Fruit fly (Drosophila melanogaster): ENCODE data around the gene onecut.

onecut gene

dm6 chr4:646414-647016, 39.1 kb upstream of the onecut start, which contains the start of gene Ekar (continued):
- TF ChIP-seq wek (GFP tag; optimal IDR thresholded peaks at IDR 0.05) (peak; percentile 32), CG6689 (GFP tag; IDR thresholded peaks at IDR 0.05) (no peak), bbx (GFP tag; IDR thresholded peaks at IDR 0.05; ENCODE audit: partially characterized antibody) (no peak), CG1792 (GFP tag; optimal IDR thresholded peaks at IDR 0.05) (no peak), stwl (tag; optimal IDR thresholded peaks at IDR 0.05) (peak; percentile 3), Gug (GFP tag; IDR thresholded peaks at IDR 0.05) (no peak), Fer1 (GFP tag; optimal IDR thresholded peaks at IDR 0.05) (no peak), tx (GFP tag; optimal IDR thresholded peaks at IDR 0.05) (no peak), tin (GFP tag; optimal IDR thresholded peaks at IDR 0.05) (no peak), CG18476 (GFP tag; optimal IDR thresholded peaks at IDR 0.05) (no peak), unpg (GFP tag; optimal IDR thresholded peaks at IDR 0.05) (no peak), CG17328 (GFP tag; IDR thresholded peaks at IDR 0.05) (no peak), sens (GFP tag) (no peak), dysf (GFP tag; IDR thresholded peaks at IDR 0.05) (no peak), ken (GFP tag; IDR thresholded peaks at IDR 0.05) (no peak), Bteb2 (GFP tag; optimal IDR thresholded peaks at IDR 0.05) (no peak), E2f2 (GFP tag; IDR thresholded peaks at IDR 0.05) (0 out of 2 replicates have a peak, but pooled peaks have one; percentile 13), CG2199 (GFP tag; IDR thresholded peaks at IDR 0.05) (peak; percentile 90), CG18599 (GFP tag; optimal IDR thresholded peaks at IDR 0.05) (no peak), CG14710 (tag; optimal IDR thresholded peaks at IDR 0.05) (no peak), CG16815 (GFP tag; optimal IDR thresholded peaks at IDR 0.05) (no peak), kni (GFP tag; optimal IDR thresholded peaks at IDR 0.05) (no peak), CG31441 (GFP tag; IDR thresholded peaks at IDR 0.05) (no peak), CG17612 (GFP tag; IDR thresholded peaks at IDR 0.05) (no peak)

- TF ChIP-seq sens-2 (GFP tag; IDR thresholded peaks at IDR 0.05) (no peak), CG2199 (GFP tag; IDR thresholded peaks at IDR 0.05) (0 out of 3 replicates have a peak, but pooled peaks have one; percentile 34)
These were observed 21.9 kb upstream of the onecut start, which contains the start of gene Gat for dm6 chr4:629391-629790. TSS of gene Gat (plus strand) at chr4:629691.

dm6 chr4:625898-626644, 18.6 kb upstream of the onecut start, which contains the start of gene mav:
TSS of gene mav (minus strand) at chr4:626031.
- TF ChIP-seq Ssrp (tag; optimal IDR thresholded peaks at IDR 0.05) (no peak), CG33557 (GFP tag; optimal IDR thresholded peaks at IDR 0.05) (peak; percentile 41), CG11723 (GFP tag; optimal IDR thresholded peaks at IDR 0.05) (peak; percentile 56), CG8290 (GFP tag; optimal IDR thresholded peaks at IDR 0.05) (no peak), CG8290 (tag; optimal IDR thresholded peaks at IDR 0.05) (peak in 1 of 2 experiments; percentile 62), zen (tag; optimal IDR thresholded peaks at IDR 0.05) (peak; percentile 46), CG3065 (GFP tag; optimal IDR thresholded peaks at IDR 0.05) (peak; percentile 70), Pdp1 (GFP tag; optimal IDR thresholded peaks at IDR 0.05) (peak in 1 of 2 experiments; percentile 90), pros (GFP tag; optimal IDR thresholded peaks at IDR 0.05) (peak; percentile 74), CG34376 (GFP tag; optimal IDR thresholded peaks at IDR 0.05) (peak; percentile 33), CG17359 (tag; optimal IDR thresholded peaks at IDR 0.05) (peak; percentile 0), odd (GFP tag; optimal IDR thresholded peaks at IDR 0.05) (peak; percentile 38), zen2 (GFP tag; IDR thresholded peaks at IDR 0.05; ENCODE audit: partially characterized antibody) (no peak), Stat92E (GFP tag; optimal IDR thresholded peaks at IDR 0.05) (peak in 1 of 3 experiments; percentile 38), CG18262 (tag; optimal IDR thresholded peaks at IDR 0.05) (peak; percentile 1), cg (GFP tag; optimal IDR thresholded peaks at IDR 0.05) (peak; percentile 88), CG1603 (tag; optimal IDR thresholded peaks at IDR 0.05) (peak; percentile 39), CG33213 (GFP tag; optimal IDR thresholded peaks at IDR 0.05) (no peak), insv (GFP tag; optimal IDR thresholded peaks at IDR 0.05) (peak in 1 of 2 experiments; percentile 32), sens (GFP tag) (peak; percentile 72), CG5180 (GFP tag; optimal IDR thresholded peaks at IDR 0.05) (peak; percentile 84), Awh (GFP tag; IDR thresholded peaks at IDR 0.05) (no peak)

All from whole organism, embryonic.